Worm (Caenorhabditis elegans): ENCODE results near the gene EEED8.15.

- TF ChIP-seq mep-1 (tag; optimal IDR thresholded peaks at IDR 0.05) (no peak), lin-15B (tag; optimal IDR thresholded peaks at IDR 0.05) (no peak), zip-2 (tag; optimal IDR thresholded peaks at IDR 0.05) (no peak), spr-1 (tag; optimal IDR thresholded peaks at IDR 0.05) (no peak), madf-9 (GFP tag; conservative IDR thresholded peaks at IDR 0.05) (no peak), nhr-42 (GFP tag; IDR thresholded peaks at IDR 0.05) (no peak), F49E8.2 (tag; optimal IDR thresholded peaks at IDR 0.05; ENCODE audit: borderline replicate concordance) (no peak), fkh-10 (GFP tag; optimal IDR thresholded peaks at IDR 0.05) (no peak)
Measured at ce11 chrII:5407548-5407947, 11.5 kb upstream of the EEED8.15 start, which contains the start of gene clec-141.

Measured in whole organism, L4 larva.